Worm (Caenorhabditis elegans): ENCODE data around the gene R148.7.

- no peak for TF ChIP-seq mab-5 (tag; optimal IDR thresholded peaks at IDR 0.05)
- TF ChIP-seq sma-3 (GFP tag; optimal IDR thresholded peaks at IDR 0.05) = no peak
- no peak for TF ChIP-seq mdl-1 (tag; optimal IDR thresholded peaks at IDR 0.05)
- TF ChIP-seq peb-1 (tag; optimal IDR thresholded peaks at IDR 0.05) = no peak
- TF ChIP-seq nhr-129 (tag; optimal IDR thresholded peaks at IDR 0.05) = no peak
- TF ChIP-seq ztf-11 (tag; optimal IDR thresholded peaks at IDR 0.05) = no peak
- TF ChIP-seq R02D3.7 (tag; optimal IDR thresholded peaks at IDR 0.05) = no peak
- TF ChIP-seq lin-11 (tag; optimal IDR thresholded peaks at IDR 0.05) = no peak
- TF ChIP-seq snpc-4 (tag; optimal IDR thresholded peaks at IDR 0.05) = no peak
- no peak for TF ChIP-seq nhr-6 (tag; optimal IDR thresholded peaks at IDR 0.05)
- no peak for TF ChIP-seq aly-2 (tag; optimal IDR thresholded peaks at IDR 0.05)
- no peak for TF ChIP-seq unc-39 (tag; optimal IDR thresholded peaks at IDR 0.05)
- TF ChIP-seq fos-1 (tag; optimal IDR thresholded peaks at IDR 0.05) = no peak
These were observed 7.5 kb downstream of the R148.7 start for ce11 chrIII:3190660-3191059.
